Worm (Caenorhabditis elegans) whole organism, L1 larva: ENCODE results near the gene R10D12.1.

ENCODE experiments used
- aly-2 ChIP-seq: fragments of 150-350 bp; optimal IDR thresholded peaks from 2 replicates; lab custom pipeline; 2014; ENCODE audit warnings: missing biosample characterization, missing genetic modification characterization
- ama-1 ChIP-seq: fragments of 150-350 bp; optimal IDR thresholded peaks from 2 replicates; lab custom pipeline; 2014
- ceh-90 ChIP-seq: sonication (generic microtip); optimal IDR thresholded peaks from 2 replicates; lab custom pipeline; 2016; ENCODE audit warnings: missing genetic modification characterization, missing compliant biosample characterization
- efl-1 ChIP-seq, 4 experiments: fragments of 150-350 bp; optimal IDR thresholded peaks in 3 of 4; peaks in 1 of 4; 1 replicate in 1 of 4; 2 replicates in 3 of 4; lab custom pipeline; 2014; ENCODE audit warnings: missing biosample characterization in 2 of 4, missing genetic modification characterization in 2 of 4, missing genetic modification reagents in 2 of 4
- elt-2 ChIP-seq: sonication (generic microtip); optimal IDR thresholded peaks from 2 replicates; lab custom pipeline; 2016; ENCODE audit warnings: missing genetic modification characterization, mild to moderate bottlenecking, inconsistent platforms, missing compliant biosample characterization, missing genetic modification reagents
- elt-3 ChIP-seq, 6 experiments: fragments of 150-350 bp in 1 of 6; sonication (generic microtip); optimal IDR thresholded peaks; 2 replicates each; lab custom pipeline; 2017 to 2018; ENCODE audit warnings: missing biosample characterization in 6 of 6, missing genetic modification characterization in 6 of 6, inconsistent platforms in 1 of 6
- ets-5 ChIP-seq: fragments of 200-800 bp; sonication (Bioruptor generic); IDR thresholded peaks from 2 replicates; pipeline ENCODE4 v1.3.6; 2022; ENCODE audit warnings: missing genetic modification characterization, missing compliant biosample characterization
- fkh-4 ChIP-seq: sonication (generic microtip); optimal IDR thresholded peaks from 2 replicates; lab custom pipeline; 2016; ENCODE audit warnings: missing compliant biosample characterization, missing genetic modification characterization, borderline replicate concordance
- grh-1 ChIP-seq: fragments of 200-800 bp; sonication (Bioruptor generic); IDR thresholded peaks from 2 replicates; pipeline ENCODE4 v1.3.6; 2022; ENCODE audit warnings: missing genetic modification reagents, missing genetic modification characterization, missing compliant biosample characterization
- hlh-17 ChIP-seq: fragments of 200-800 bp; sonication (Bioruptor generic); optimal IDR thresholded peaks from 2 replicates; lab custom pipeline; 2018; ENCODE audit warnings: missing genetic modification characterization, mild to moderate bottlenecking, missing compliant biosample characterization, moderate library complexity, borderline replicate concordance
- hpl-2 ChIP-seq: fragments of 150-350 bp; optimal IDR thresholded peaks from 2 replicates; lab custom pipeline; 2014; ENCODE audit warnings: missing biosample characterization, missing genetic modification reagents, missing genetic modification characterization
- irx-1 ChIP-seq: sonication (generic microtip); optimal IDR thresholded peaks from 2 replicates; lab custom pipeline; 2016; ENCODE audit warnings: missing genetic modification characterization, missing compliant biosample characterization
- isw-1 ChIP-seq: fragments of 200-800 bp; sonication (Bioruptor generic); IDR thresholded peaks from 2 replicates; pipeline ENCODE4 v1.3.6; 2022; ENCODE audit warnings: missing genetic modification characterization, missing compliant biosample characterization
- lin-13 ChIP-seq: fragments of 150-350 bp; optimal IDR thresholded peaks from 2 replicates; lab custom pipeline; 2014; ENCODE audit warnings: missing biosample characterization, missing genetic modification reagents, missing genetic modification characterization
- lin-14 ChIP-seq: fragments of 200-800 bp; sonication (Bioruptor generic); optimal IDR thresholded peaks from 2 replicates; lab custom pipeline; 2018; ENCODE audit warnings: mild to moderate bottlenecking, missing genetic modification characterization, moderate library complexity, missing compliant biosample characterization
- lin-15B ChIP-seq: fragments of 150-350 bp; sonication (generic microtip); optimal IDR thresholded peaks from 3 replicates; lab custom pipeline; 2014; ENCODE audit warnings: missing biosample characterization, missing genetic modification characterization
- lin-39 ChIP-seq: fragments of 150-350 bp; optimal IDR thresholded peaks from 2 replicates; lab custom pipeline; 2014; ENCODE audit warnings: missing biosample characterization, missing genetic modification reagents, missing genetic modification characterization
- lsy-2 ChIP-seq, 2 experiments: fragments of 150-350 bp; optimal IDR thresholded peaks; 2 replicates each; lab custom pipeline; 2014; ENCODE audit warnings: missing biosample characterization in 2 of 2, missing genetic modification characterization in 2 of 2
- mef-2 ChIP-seq: fragments of 150-350 bp; optimal IDR thresholded peaks from 2 replicates; lab custom pipeline; 2014; ENCODE audit warnings: missing biosample characterization, missing genetic modification characterization
- nhr-20 ChIP-seq: sonication (generic microtip); optimal IDR thresholded peaks from 2 replicates; lab custom pipeline; 2016; ENCODE audit warnings: mild to moderate bottlenecking, missing genetic modification characterization, missing compliant biosample characterization
- nhr-237 ChIP-seq: fragments of 150-350 bp; optimal IDR thresholded peaks from 2 replicates; lab custom pipeline; 2014; ENCODE audit warnings: missing biosample characterization, missing genetic modification characterization
- nhr-47 ChIP-seq: sonication (generic microtip); optimal IDR thresholded peaks from 2 replicates; lab custom pipeline; 2016; ENCODE audit warnings: mild to moderate bottlenecking, missing genetic modification characterization, moderate library complexity, missing compliant biosample characterization
- nhr-85 ChIP-seq: sonication (generic microtip); peaks from one replicate; lab custom pipeline; 2016; ENCODE audit warnings: missing genetic modification characterization, inconsistent platforms, missing compliant biosample characterization
- nhr-90 ChIP-seq: sonication (generic microtip); optimal IDR thresholded peaks from 2 replicates; lab custom pipeline; 2016; ENCODE audit warnings: mild to moderate bottlenecking, missing genetic modification characterization, missing compliant biosample characterization; ENCODE audit not compliant: poor library complexity
- pax-3 ChIP-seq: fragments of 200-800 bp; sonication (Bioruptor generic); optimal IDR thresholded peaks from 2 replicates; lab custom pipeline; 2018; ENCODE audit warnings: mild to moderate bottlenecking, missing genetic modification characterization, moderate library complexity, missing compliant biosample characterization
- pqm-1 ChIP-seq: sonication (generic microtip); optimal IDR thresholded peaks from 3 replicates; lab custom pipeline; 2017; ENCODE audit warnings: missing biosample characterization, missing genetic modification characterization
- skn-1 ChIP-seq: fragments of 150-350 bp; optimal IDR thresholded peaks from 2 replicates; lab custom pipeline; 2014; ENCODE audit warnings: missing biosample characterization, missing genetic modification characterization
- snu-23 ChIP-seq: sonication (generic microtip); optimal IDR thresholded peaks from 2 replicates; lab custom pipeline; 2016; ENCODE audit warnings: missing genetic modification characterization, missing compliant biosample characterization
- sptf-1 ChIP-seq: fragments of 150-350 bp; optimal IDR thresholded peaks from 2 replicates; lab custom pipeline; 2014; ENCODE audit warnings: missing biosample characterization, missing genetic modification characterization
- sup-37 ChIP-seq: fragments of 200-800 bp; sonication (Bioruptor generic); optimal IDR thresholded peaks from 2 replicates; lab custom pipeline; 2018; ENCODE audit warnings: mild to moderate bottlenecking, missing genetic modification characterization, missing compliant biosample characterization
- unc-130 ChIP-seq: fragments of 150-350 bp; optimal IDR thresholded peaks from 2 replicates; lab custom pipeline; 2017; ENCODE audit warnings: missing biosample characterization, missing genetic modification characterization, inconsistent platforms
- unc-62 ChIP-seq: fragments of 150-350 bp; optimal IDR thresholded peaks from 2 replicates; lab custom pipeline; 2014; ENCODE audit warnings: missing biosample characterization, missing genetic modification reagents, missing genetic modification characterization
- ztf-11 ChIP-seq, 2 experiments: sonication (generic microtip); optimal IDR thresholded peaks; 2 replicates each; lab custom pipeline; 2016 to 2017; ENCODE audit warnings: missing genetic modification characterization in 2 of 2, missing biosample characterization in 1 of 2, missing compliant biosample characterization in 1 of 2

The R10D12.1 gene

DNA sequence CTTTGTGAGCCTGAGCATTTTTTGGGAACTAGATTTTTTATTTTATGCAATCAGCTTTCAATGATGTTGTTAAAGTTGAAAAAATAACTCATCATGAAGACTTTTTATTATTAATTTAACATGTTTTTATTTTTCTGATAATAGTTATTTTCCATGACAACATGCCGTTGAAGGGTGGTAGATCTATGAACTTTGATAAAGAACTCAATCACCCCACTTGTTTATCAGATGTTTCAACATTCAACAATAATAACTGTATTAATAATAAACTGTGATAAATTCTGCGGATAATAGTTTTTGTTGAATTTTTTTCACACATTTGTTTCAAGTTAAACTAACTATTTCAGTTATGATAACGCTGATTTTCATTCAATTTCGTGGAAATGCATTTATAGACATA lies 43.0 kb downstream of the R10D12.1 start (continued):
- TF ChIP-seq sptf-1 (tag; lab: Kevin White, UChicago) (no peak), lin-13 (GFP tag; lab: Kevin White, UChicago) (no peak), snu-23 (GFP tag; lab: Kevin White, UChicago) (no peak), sup-37 (GFP tag; lab: Kevin White, UChicago) (no peak), unc-130 (tag; lab: Kevin White, UChicago) (no peak), ama-1 (lab: Kevin White, UChicago) (no peak), grh-1 (GFP tag; lab: Robert Waterston, UW) (no peak)

DNA sequence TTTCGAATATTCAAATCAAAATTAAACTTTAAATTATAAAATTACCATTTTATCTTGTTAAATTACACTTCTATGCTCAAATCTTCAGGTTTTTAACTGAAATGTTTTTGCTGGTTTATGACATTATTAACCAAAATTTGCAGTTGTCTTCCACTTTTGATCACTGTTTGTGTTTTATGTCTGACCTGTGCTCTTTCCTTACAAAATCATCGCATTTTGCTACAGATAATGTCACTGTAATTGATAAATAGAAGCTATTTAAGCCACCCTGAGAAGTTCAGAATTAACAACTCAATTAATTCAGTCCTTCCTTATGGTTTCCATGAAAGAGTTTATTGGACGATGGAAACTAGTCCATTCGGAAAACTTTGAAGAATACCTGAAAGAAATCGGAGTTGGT lies 44.0 kb downstream of the R10D12.1 start, which contains the start of gene lbp-8:
Gene lbp-8 (plus strand): TSS at position 301 of the 400 bp plus-strand sequence.
- TF ChIP-seq ceh-90 (tag; lab: Kevin White, UChicago), result no peak
- TF ChIP-seq nhr-47 (tag; lab: Kevin White, UChicago), result no peak
- no peak for TF ChIP-seq pax-3 (tag; lab: Kevin White, UChicago)
- TF ChIP-seq nhr-85 (tag; lab: Kevin White, UChicago), result no peak
- TF ChIP-seq pqm-1 (tag; lab: Kevin White, UChicago), result no peak
- no peak for TF ChIP-seq isw-1 (GFP tag; lab: Robert Waterston, UW)
- TF ChIP-seq nhr-237 (tag; lab: Kevin White, UChicago), result no peak
- TF ChIP-seq elt-2 (tag; lab: Kevin White, UChicago), result no peak
- TF ChIP-seq lin-39 (tag; lab: Kevin White, UChicago), result no peak
- no peak for TF ChIP-seq ama-1 (lab: Kevin White, UChicago)
- no peak for TF ChIP-seq ztf-11 (tag; optimal IDR thresholded peaks at IDR 0.05; lab: Kevin White, UChicago)
- no peak for TF ChIP-seq lsy-2 (tag; optimal IDR thresholded peaks at IDR 0.05; lab: Kevin White, UChicago)
- no peak for TF ChIP-seq hpl-2
- TF ChIP-seq fkh-4 (tag; lab: Kevin White, UChicago), result no peak
- TF ChIP-seq mef-2 (tag; lab: Kevin White, UChicago), result no peak
- TF ChIP-seq elt-3 (tag; optimal IDR thresholded peaks at IDR 0.05; lab: Kevin White, UChicago), result no peak
- TF ChIP-seq unc-62 (GFP tag; lab: Kevin White, UChicago), result no peak
- TF ChIP-seq, all 84 proteins: peak for 0

DNA sequence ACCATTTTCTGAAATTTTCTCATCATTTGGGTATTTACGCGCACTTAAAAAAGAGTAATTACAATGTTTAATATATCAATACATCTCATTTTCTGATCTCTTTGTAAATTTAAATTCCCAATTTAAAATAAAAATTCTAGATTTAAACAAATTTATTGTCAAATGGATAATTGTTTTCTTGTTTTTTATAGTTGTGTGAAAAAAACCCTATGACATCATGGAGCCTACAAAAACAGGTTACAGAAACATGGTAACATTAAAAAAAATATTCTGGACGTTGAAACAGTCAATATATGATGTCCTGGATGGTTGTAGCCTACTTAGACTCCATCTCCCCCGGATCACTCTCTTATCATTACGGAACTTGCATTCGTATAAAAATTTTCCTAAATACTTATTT lies 44.9 kb downstream of the R10D12.1 start, which contains the start of gene spp-12:
Gene spp-12 (plus strand): TSS at position 301 of the 400 bp plus-strand sequence.
- TF ChIP-seq efl-1 (optimal IDR thresholded peaks at IDR 0.05; lab: Kevin White, UChicago), result no peak
- TF ChIP-seq efl-1 (GFP tag; optimal IDR thresholded peaks at IDR 0.05 in 1 of 2; lab: Kevin White, UChicago), result peak in 1 of 2 experiments; percentile 6
- TF ChIP-seq nhr-90 (tag; lab: Kevin White, UChicago), result no peak

DNA sequence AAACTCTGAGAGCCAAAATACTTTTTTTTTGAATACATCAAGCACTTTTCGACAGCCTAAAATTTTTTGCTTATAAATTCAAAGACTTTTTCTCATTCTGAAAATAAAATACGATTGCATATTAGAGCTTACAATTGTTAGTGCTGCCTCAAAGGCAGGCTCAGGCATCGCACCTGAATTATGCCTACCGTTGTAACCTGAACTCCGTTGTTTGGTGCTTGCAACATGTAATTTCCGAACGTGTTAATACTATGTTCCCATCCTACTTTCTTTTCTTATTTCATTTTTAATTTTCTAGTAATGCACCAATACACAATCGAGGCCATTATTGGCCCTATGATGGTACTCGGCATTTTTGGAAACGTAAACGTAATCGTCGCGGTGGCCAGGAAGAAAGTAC lies 47.1 kb downstream of the R10D12.1 start, which contains the start of gene srsx-19:
Gene srsx-19 (plus strand): TSS at position 301 of the 400 bp plus-strand sequence.
- TF ChIP-seq irx-1 (tag; lab: Kevin White, UChicago), result no peak
- TF ChIP-seq ets-5 (GFP tag; lab: Robert Waterston, UW), result no peak
- TF ChIP-seq elt-2 (tag; lab: Kevin White, UChicago), result no peak
- no peak for TF ChIP-seq lin-14 (GFP tag; lab: Kevin White, UChicago)
- TF ChIP-seq sptf-1 (tag; lab: Kevin White, UChicago), result no peak
- TF ChIP-seq pax-3 (tag; lab: Kevin White, UChicago), result no peak
- no peak for TF ChIP-seq skn-1 (tag; lab: Kevin White, UChicago)
- no peak for TF ChIP-seq aly-2 (tag; lab: Kevin White, UChicago)
- TF ChIP-seq lin-15B (tag; lab: Kevin White, UChicago), result no peak
- no peak for TF ChIP-seq hlh-17
- TF ChIP-seq nhr-20 (tag; lab: Kevin White, UChicago), result no peak
- TF ChIP-seq hpl-2, result no peak
